Worm (Caenorhabditis elegans) whole organism, early embryonic: Measurements from ENCODE around the gene pmp-2.
A peak's percentile ranks its signal among the peaks of the same experiment; 100 is the strongest.

ENCODE experiments used
- B0310.2 ChIP-seq: sonication (generic microtip); optimal IDR thresholded peaks from 2 replicates; lab custom pipeline; 2016; ENCODE audit warnings: mild to moderate bottlenecking, missing genetic modification characterization, missing compliant biosample characterization
- F13C5.2 ChIP-seq: sonication (generic microtip); optimal IDR thresholded peaks from 2 replicates; lab custom pipeline; 2017; ENCODE audit warnings: mild to moderate bottlenecking, missing genetic modification characterization, inconsistent platforms, missing compliant biosample characterization
- aly-1 ChIP-seq: sonication (generic microtip); optimal IDR thresholded peaks from 2 replicates; lab custom pipeline; 2016; ENCODE audit warnings: missing genetic modification characterization, missing compliant biosample characterization
- ama-1 ChIP-seq: fragments of 150-350 bp; optimal IDR thresholded peaks from 2 replicates; lab custom pipeline; 2014
- ceh-13 ChIP-seq: fragments of 200-800 bp; sonication (Bioruptor generic); optimal IDR thresholded peaks from 2 replicates; lab custom pipeline; 2018; ENCODE audit warnings: mild to moderate bottlenecking, missing genetic modification characterization, missing compliant biosample characterization
- ceh-36 ChIP-seq: sonication (generic microtip); optimal IDR thresholded peaks from 2 replicates; lab custom pipeline; 2016; ENCODE audit warnings: missing genetic modification characterization, inconsistent platforms, missing compliant biosample characterization
- ets-7 ChIP-seq: sonication (generic microtip); optimal IDR thresholded peaks from 2 replicates; lab custom pipeline; 2016; ENCODE audit warnings: missing genotype, missing genetic modification characterization, missing compliant biosample characterization
- flt-1 ChIP-seq: fragments of 200-800 bp; sonication (Bioruptor generic); IDR thresholded peaks from 2 replicates; pipeline ENCODE4 v1.3.6; 2022; ENCODE audit warnings: missing genetic modification characterization, missing compliant biosample characterization
- hmbx-1 ChIP-seq: sonication (generic microtip); optimal IDR thresholded peaks from 2 replicates; lab custom pipeline; 2016; ENCODE audit warnings: mild to moderate bottlenecking, missing genetic modification characterization, missing compliant biosample characterization
- hmg-4 ChIP-seq: fragments of 200-800 bp; sonication (Bioruptor generic); optimal IDR thresholded peaks from 2 replicates; lab custom pipeline; 2018; ENCODE audit warnings: mild to moderate bottlenecking, missing genetic modification characterization, missing compliant biosample characterization
- hnd-1 ChIP-seq: sonication (generic microtip); optimal IDR thresholded peaks from 2 replicates; lab custom pipeline; 2016; ENCODE audit warnings: missing genetic modification characterization, missing compliant biosample characterization
- pes-1 ChIP-seq: fragments of 200-800 bp; sonication (Bioruptor generic); IDR thresholded peaks from 2 replicates; pipeline ENCODE4 v1.3.6; 2022; ENCODE audit warnings: missing genetic modification reagents, missing genetic modification characterization, missing compliant biosample characterization
- scrt-1 ChIP-seq: fragments of 200-800 bp; sonication (Bioruptor generic); IDR thresholded peaks from 2 replicates; pipeline ENCODE4 v1.3.6; 2022; ENCODE audit warnings: missing genetic modification characterization, missing compliant biosample characterization
- sea-1 ChIP-seq: fragments of 200-800 bp; sonication (Bioruptor generic); conservative IDR thresholded peaks from 2 replicates; pipeline ENCODE4 v1.3.6; 2022; ENCODE audit warnings: missing genetic modification characterization, missing compliant biosample characterization
- tbx-11 ChIP-seq: fragments of 200-800 bp; sonication (Bioruptor generic); IDR thresholded peaks from 2 replicates; pipeline ENCODE4 v1.3.6; 2022; ENCODE audit warnings: missing genetic modification characterization, missing compliant biosample characterization
- tbx-37 ChIP-seq: fragments of 200-800 bp; sonication (Bioruptor generic); conservative IDR thresholded peaks from 2 replicates; pipeline ENCODE4 v1.3.6; 2022; ENCODE audit warnings: missing genetic modification reagents, missing genetic modification characterization, missing compliant biosample characterization
- tra-4 ChIP-seq: sonication (generic microtip); optimal IDR thresholded peaks from 2 replicates; lab custom pipeline; 2017; ENCODE audit warnings: missing genetic modification characterization, missing compliant biosample characterization

The pmp-2 gene

ce11 chrII:6887319-6888005, at the start of gene pmp-2:
pmp-2 (minus strand) TSS chrII:6887805.
- TF ChIP-seq B0310.2 (tag; lab: Kevin White, UChicago) (no peak), scrt-1 (GFP tag; lab: Robert Waterston, UW) (no peak), tra-4 (tag; lab: Kevin White, UChicago) (no peak), hmg-4 (GFP tag; lab: Kevin White, UChicago) (no peak), hnd-1 (tag; lab: Kevin White, UChicago) (no peak), hmbx-1 (tag; lab: Kevin White, UChicago) (no peak), ceh-36 (no peak), ceh-13 (GFP tag; lab: Kevin White, UChicago) (no peak), tbx-37 (GFP tag; lab: Robert Waterston, UW) (no peak), F13C5.2 (tag; lab: Kevin White, UChicago) (no peak), ama-1 (lab: Kevin White, UChicago) (no peak)

DNA sequence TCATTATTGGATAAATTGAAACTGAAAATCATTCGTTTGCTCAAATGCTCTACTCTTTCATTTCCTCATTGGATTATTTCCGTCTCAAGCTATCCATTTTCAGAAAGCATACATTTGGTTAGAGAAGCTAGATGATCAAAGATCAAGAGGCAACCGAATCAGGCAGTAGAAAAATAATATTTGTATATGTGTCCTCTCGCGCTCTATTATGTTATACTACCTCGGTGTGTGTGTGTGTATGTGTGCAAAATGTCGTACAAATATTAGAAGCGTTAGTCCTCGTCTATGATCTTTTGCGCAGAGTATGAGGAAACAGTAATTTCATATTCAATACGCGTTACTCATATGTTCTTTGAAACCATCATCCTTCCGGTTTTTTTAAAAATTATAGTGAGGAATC, 49.5 kb upstream of the pmp-2 start:
- TF ChIP-seq ama-1 (lab: Kevin White, UChicago), result no peak
- TF ChIP-seq aly-1 (tag; lab: Kevin White, UChicago), result no peak
- no peak for TF ChIP-seq hmbx-1 (tag; lab: Kevin White, UChicago)
- TF ChIP-seq tbx-11 (GFP tag; lab: Robert Waterston, UW), result no peak
- no peak for TF ChIP-seq flt-1 (GFP tag; lab: Robert Waterston, UW)
- TF ChIP-seq B0310.2 (tag; lab: Kevin White, UChicago), result no peak
- TF ChIP-seq ceh-13 (GFP tag; lab: Kevin White, UChicago), result no peak
- no peak for TF ChIP-seq pes-1 (GFP tag; lab: Robert Waterston, UW)
- no peak for TF ChIP-seq sea-1 (GFP tag; lab: Robert Waterston, UW)
- TF ChIP-seq hnd-1 (tag; lab: Kevin White, UChicago), result no peak
- no peak for TF ChIP-seq ets-7 (tag; lab: Kevin White, UChicago)
- TF ChIP-seq F13C5.2 (tag; lab: Kevin White, UChicago), result no peak
- TF ChIP-seq tra-4 (tag; lab: Kevin White, UChicago), result no peak
- TF ChIP-seq tbx-37 (GFP tag; lab: Robert Waterston, UW), result no peak
- no peak for TF ChIP-seq scrt-1 (GFP tag; lab: Robert Waterston, UW)
- no peak for TF ChIP-seq hmg-4 (GFP tag; lab: Kevin White, UChicago)
- no peak for TF ChIP-seq ceh-36

DNA sequence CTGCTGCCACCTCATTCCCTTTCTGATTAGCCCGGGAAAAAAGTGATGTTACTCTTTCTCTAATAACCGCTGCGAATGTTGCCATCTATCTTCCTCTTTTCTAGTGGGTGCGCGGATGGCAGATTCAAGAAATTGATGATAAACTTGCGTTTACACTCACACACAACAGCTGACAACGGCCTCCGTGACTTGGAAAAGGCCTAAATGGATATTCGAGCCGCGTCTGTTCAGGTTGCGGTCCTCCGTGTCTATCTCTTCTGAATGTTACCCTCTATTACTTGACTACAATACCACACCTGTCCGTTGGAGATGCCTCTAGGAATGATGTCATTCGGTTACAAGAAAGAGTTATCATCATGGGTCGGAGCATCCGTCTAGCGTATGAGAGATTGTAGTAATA, 48.9 kb upstream of the pmp-2 start:
- TF ChIP-seq hmbx-1 (tag; lab: Kevin White, UChicago) (no peak), ets-7 (tag; lab: Kevin White, UChicago) (no peak), hnd-1 (tag; lab: Kevin White, UChicago) (no peak), pes-1 (GFP tag; lab: Robert Waterston, UW) (no peak), ceh-13 (GFP tag; lab: Kevin White, UChicago) (no peak), tbx-11 (GFP tag; lab: Robert Waterston, UW) (peak; percentile 26; the same call in 1 of the 2 replicates), ama-1 (lab: Kevin White, UChicago) (no peak)

DNA sequence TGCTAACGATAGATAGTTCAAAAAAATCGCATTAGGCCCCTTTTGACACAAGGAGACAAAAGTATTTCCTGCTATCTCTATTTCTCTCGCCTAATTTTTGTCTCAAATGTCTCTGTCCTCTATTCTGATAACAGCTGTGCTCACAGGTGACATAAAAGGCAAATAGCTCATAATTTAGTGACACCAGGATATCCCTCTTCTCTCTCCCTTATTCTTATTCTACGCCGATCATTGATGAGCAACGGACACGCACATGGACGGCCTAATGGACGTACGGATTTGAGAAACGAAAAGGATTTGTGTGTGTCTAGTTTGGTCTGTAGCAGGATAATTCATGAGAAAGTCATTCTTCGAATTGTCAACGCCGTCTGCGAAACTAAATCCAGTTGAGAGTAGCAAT, 48.4 kb upstream of the pmp-2 start:
- no peak for TF ChIP-seq F13C5.2 (tag; lab: Kevin White, UChicago)
- no peak for TF ChIP-seq ceh-13 (GFP tag; lab: Kevin White, UChicago)
- no peak for TF ChIP-seq tbx-11 (GFP tag; lab: Robert Waterston, UW)
- no peak for TF ChIP-seq tra-4 (tag; lab: Kevin White, UChicago)
- TF ChIP-seq hmg-4 (GFP tag; lab: Kevin White, UChicago), result no peak
- TF ChIP-seq pes-1 (GFP tag; lab: Robert Waterston, UW), result no peak
- TF ChIP-seq scrt-1 (GFP tag; lab: Robert Waterston, UW), result no peak
- TF ChIP-seq ets-7 (tag; lab: Kevin White, UChicago), result no peak
- no peak for TF ChIP-seq ceh-36
- TF ChIP-seq hnd-1 (tag; lab: Kevin White, UChicago), result no peak
- no peak for TF ChIP-seq aly-1 (tag; lab: Kevin White, UChicago)
- TF ChIP-seq ama-1 (lab: Kevin White, UChicago), result no peak
- no peak for TF ChIP-seq flt-1 (GFP tag; lab: Robert Waterston, UW)
- TF ChIP-seq B0310.2 (tag; lab: Kevin White, UChicago), result no peak
- no peak for TF ChIP-seq hmbx-1 (tag; lab: Kevin White, UChicago)
- TF ChIP-seq tbx-37 (GFP tag; lab: Robert Waterston, UW), result no peak

ce11 chrII:6934729-6935128, 47.1 kb upstream of the pmp-2 start:
- TF ChIP-seq tbx-11 (GFP tag; lab: Robert Waterston, UW), result no peak

- TF ChIP-seq ama-1 (lab: Kevin White, UChicago) (no peak), B0310.2 (tag; lab: Kevin White, UChicago) (no peak), aly-1 (tag; lab: Kevin White, UChicago) (no peak), tbx-37 (GFP tag; lab: Robert Waterston, UW) (no peak)
Observed at ce11 chrII:6932978-6933377, 45.4 kb upstream of the pmp-2 start.

- no peak for TF ChIP-seq ceh-13 (GFP tag; lab: Kevin White, UChicago)
- TF ChIP-seq hnd-1 (tag; lab: Kevin White, UChicago), result no peak
- no peak for TF ChIP-seq pes-1 (GFP tag; lab: Robert Waterston, UW)
- TF ChIP-seq tbx-37 (GFP tag; lab: Robert Waterston, UW), result no peak
- TF ChIP-seq tra-4 (tag; lab: Kevin White, UChicago), result no peak
- TF ChIP-seq B0310.2 (tag; lab: Kevin White, UChicago), result no peak
- no peak for TF ChIP-seq F13C5.2 (tag; lab: Kevin White, UChicago)
- TF ChIP-seq hmg-4 (GFP tag; lab: Kevin White, UChicago), result no peak
- TF ChIP-seq flt-1 (GFP tag; lab: Robert Waterston, UW), result no peak
Observed at ce11 chrII:6930072-6930471, 42.5 kb upstream of the pmp-2 start.
